Worm (Caenorhabditis elegans): ENCODE data around the gene C02H6.3.

ce11 chrV:7391933-7392332, 4.3 kb upstream of the C02H6.3 start, which contains the start of gene fbxa-105:
- TF ChIP-seq skn-1 (tag; optimal IDR thresholded peaks at IDR 0.05) (no peak), ZK546.5 (tag; optimal IDR thresholded peaks at IDR 0.05) (no peak), snpc-4 (tag; optimal IDR thresholded peaks at IDR 0.05) (no peak), ztf-11 (tag; optimal IDR thresholded peaks at IDR 0.05) (no peak), C34F6.9 (tag; optimal IDR thresholded peaks at IDR 0.05) (no peak)
